Fruit fly (Drosophila melanogaster) whole organism, prepupa: ENCODE data around the gene CG43084.

Experiments used
- Blimp-1 ChIP-seq: fragments of 200-800 bp; sonication (Bioruptor generic); optimal IDR thresholded peaks from 3 replicates; lab custom pipeline; 2017; ENCODE audit warnings: missing biosample characterization, missing genetic modification characterization, mild to moderate bottlenecking, moderate library complexity, missing genetic modification reagents
- CG10631 ChIP-seq: fragments of 200-800 bp; sonication (Bioruptor generic); optimal IDR thresholded peaks from 2 replicates; lab custom pipeline; 2016; ENCODE audit warnings: missing biosample characterization, missing genetic modification characterization
- CG8632 ChIP-seq: fragments of 200-800 bp; sonication (Bioruptor generic); optimal IDR thresholded peaks from 3 replicates; lab custom pipeline; 2016; ENCODE audit warnings: missing biosample characterization, missing genetic modification characterization
- Eip93F ChIP-seq: fragments of 200-800 bp; sonication (Bioruptor generic); optimal IDR thresholded peaks from 2 replicates; lab custom pipeline; 2016; ENCODE audit warnings: missing biosample characterization, mild to moderate bottlenecking, missing genetic modification characterization
- Met ChIP-seq: fragments of 200-800 bp; sonication (Bioruptor generic); optimal IDR thresholded peaks from 3 replicates; lab custom pipeline; 2016; ENCODE audit warnings: missing biosample characterization, missing genetic modification characterization
- Smox ChIP-seq: fragments of 200-800 bp; sonication (Bioruptor generic); optimal IDR thresholded peaks from 3 replicates; lab custom pipeline; 2016; ENCODE audit warnings: missing biosample characterization, missing genetic modification characterization
- Sox102F ChIP-seq: fragments of 200-800 bp; sonication (Bioruptor generic); optimal IDR thresholded peaks from 2 replicates; lab custom pipeline; 2016; ENCODE audit warnings: missing biosample characterization, mild to moderate bottlenecking, missing genetic modification characterization
- Sox15 ChIP-seq: fragments of 200-800 bp; sonication (Bioruptor generic); optimal IDR thresholded peaks from 3 replicates; lab custom pipeline; 2016; ENCODE audit warnings: missing biosample characterization, missing genetic modification characterization
- achi ChIP-seq: fragments of 200-800 bp; sonication (Bioruptor generic); optimal IDR thresholded peaks from 3 replicates; lab custom pipeline; 2016; ENCODE audit warnings: missing biosample characterization, missing genetic modification characterization
- eg ChIP-seq: fragments of 200-800 bp; sonication (Bioruptor generic); IDR thresholded peaks from 3 replicates; pipeline ENCODE4 v1.3.6; 2022; ENCODE audit warnings: missing biosample characterization, missing genetic modification characterization
- esn ChIP-seq: fragments of 200-800 bp; sonication (Bioruptor generic); optimal IDR thresholded peaks from 2 replicates; lab custom pipeline; 2016; ENCODE audit warnings: missing biosample characterization, mild to moderate bottlenecking, missing genetic modification characterization, moderate library complexity
- fkh ChIP-seq: fragments of 200-800 bp; sonication (Bioruptor generic); optimal IDR thresholded peaks from 3 replicates; lab custom pipeline; 2017; ENCODE audit warnings: missing biosample characterization, mild to moderate bottlenecking, missing genetic modification characterization, moderate library complexity

DNA sequence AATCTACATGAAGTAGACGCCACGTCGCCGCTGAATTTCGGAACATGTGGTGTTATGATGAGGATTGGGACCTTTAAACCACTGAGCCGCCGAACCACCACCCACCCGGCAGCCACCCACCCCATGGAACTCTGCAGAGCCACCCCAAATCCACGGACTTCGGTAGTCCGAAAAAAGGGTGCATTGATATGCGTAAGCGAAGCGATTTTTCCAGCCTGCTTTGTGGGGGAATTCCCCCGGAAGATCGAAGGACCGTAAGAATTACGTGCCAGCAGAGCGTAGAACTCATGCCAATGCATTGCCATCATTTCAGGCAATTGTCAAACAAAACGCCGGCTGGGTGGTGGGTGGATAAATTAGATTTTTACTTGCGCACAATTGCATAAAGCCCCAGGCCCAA is 27.6 kb downstream of the CG43084 start:
- no peak for TF ChIP-seq Smox (GFP tag; lab: Kevin White, UChicago)
- TF ChIP-seq Blimp-1 (GFP tag; lab: Kevin White, UChicago): no peak
- no peak for TF ChIP-seq Sox102F (GFP tag; lab: Kevin White, UChicago)
- no peak for TF ChIP-seq fkh (GFP tag; lab: Kevin White, UChicago)
- TF ChIP-seq achi: no peak
- TF ChIP-seq Sox15: no peak
- no peak for TF ChIP-seq CG10631 (GFP tag; lab: Kevin White, UChicago)
- no peak for TF ChIP-seq esn (GFP tag; lab: Kevin White, UChicago)
- TF ChIP-seq eg (GFP tag; lab: Robert Waterston, UW): no peak
- TF ChIP-seq CG8632 (GFP tag; lab: Kevin White, UChicago): no peak
- TF ChIP-seq Eip93F (GFP tag; lab: Kevin White, UChicago): no peak
- no peak for TF ChIP-seq Met (GFP tag; lab: Kevin White, UChicago)
